Fruit fly (Drosophila melanogaster) whole organism, embryonic: ENCODE results near the gene CG2931.

Experiments used
- Ada2b ChIP-seq: fragments of 200-800 bp; sonication (Bioruptor generic); IDR thresholded peaks from 2 replicates; pipeline ENCODE4 v1.3.6; 2022; ENCODE audit warnings: missing biosample characterization, missing genetic modification characterization
- Bdp1 ChIP-seq: fragments of 200-800 bp; sonication (Bioruptor generic); optimal IDR thresholded peaks from 3 replicates; lab custom pipeline; 2016; ENCODE audit warnings: missing biosample characterization, missing genetic modification characterization
- CG10209 ChIP-seq: fragments of 200-800 bp; sonication (Bioruptor generic); optimal IDR thresholded peaks from 3 replicates; lab custom pipeline; 2017; ENCODE audit warnings: missing biosample characterization, mild to moderate bottlenecking, missing genetic modification characterization, missing genetic modification reagents
- CG10959 ChIP-seq: fragments of 200-800 bp; sonication (Bioruptor generic); IDR thresholded peaks from 2 replicates; pipeline ENCODE4 v1.3.6; 2022; ENCODE audit warnings: missing biosample characterization, missing genetic modification characterization
- CG11085 ChIP-seq: fragments of 200-800 bp; sonication (Bioruptor generic); IDR thresholded peaks from 2 replicates; pipeline ENCODE4 v1.3.6; 2022; ENCODE audit warnings: missing biosample characterization, missing genetic modification characterization
- CG13287 ChIP-seq: fragments of 200-800 bp; sonication (Bioruptor generic); IDR thresholded peaks from 2 replicates; pipeline ENCODE4 v1.3.6; 2022; ENCODE audit warnings: missing biosample characterization, missing genetic modification characterization; ENCODE audit not compliant: partially characterized antibody
- CG14710 ChIP-seq: fragments of 200-800 bp; sonication (Bioruptor generic); optimal IDR thresholded peaks from 3 replicates; lab custom pipeline; 2019; ENCODE audit warnings: missing biosample characterization, mild to moderate bottlenecking, missing genetic modification characterization, moderate library complexity
- CG15011 ChIP-seq: fragments of 200-800 bp; sonication (Bioruptor generic); optimal IDR thresholded peaks from 3 replicates; lab custom pipeline; 2018; ENCODE audit warnings: missing biosample characterization, mild to moderate bottlenecking, missing genetic modification characterization
- CG1603 ChIP-seq: fragments of 200-800 bp; sonication (Bioruptor generic); optimal IDR thresholded peaks from 2 replicates; lab custom pipeline; 2019; ENCODE audit warnings: missing biosample characterization, mild to moderate bottlenecking, missing genetic modification characterization, moderate library complexity
- CG17612 ChIP-seq: fragments of 200-800 bp; sonication (Bioruptor generic); IDR thresholded peaks from 2 replicates; pipeline ENCODE4 v1.3.6; 2022; ENCODE audit warnings: missing biosample characterization, missing genetic modification characterization
- CG2199 ChIP-seq: fragments of 200-800 bp; sonication (Bioruptor generic); IDR thresholded peaks from 3 replicates; pipeline ENCODE4 v1.3.6; 2022; ENCODE audit warnings: missing biosample characterization, missing genetic modification characterization
- CG2712 ChIP-seq: fragments of 200-800 bp; optimal IDR thresholded peaks from 3 replicates; lab custom pipeline; 2019; ENCODE audit warnings: missing biosample characterization, mild to moderate bottlenecking, missing genetic modification characterization, moderate library complexity
- CG30020 ChIP-seq: fragments of 200-800 bp; optimal IDR thresholded peaks from 2 replicates; lab custom pipeline; 2019; ENCODE audit warnings: missing biosample characterization, mild to moderate bottlenecking, missing genetic modification characterization, moderate library complexity
- CG30431 ChIP-seq: fragments of 200-800 bp; sonication (Bioruptor generic); optimal IDR thresholded peaks from 2 replicates; lab custom pipeline; 2017; ENCODE audit warnings: missing biosample characterization, missing genetic modification characterization
- CG3065 ChIP-seq: fragments of 200-800 bp; sonication (Bioruptor generic); optimal IDR thresholded peaks from 2 replicates; lab custom pipeline; 2016; ENCODE audit warnings: missing biosample characterization, missing genetic modification characterization
- CG3163 ChIP-seq: fragments of 200-800 bp; sonication (Bioruptor generic); optimal IDR thresholded peaks from 3 replicates; lab custom pipeline; 2016; ENCODE audit warnings: missing biosample characterization, missing genetic modification characterization
- CG3995 ChIP-seq: fragments of 200-800 bp; sonication (Bioruptor generic); optimal IDR thresholded peaks from 3 replicates; lab custom pipeline; 2016; ENCODE audit warnings: missing biosample characterization, missing genetic modification characterization
- CG4328 ChIP-seq: fragments of 200-800 bp; sonication (Bioruptor generic); optimal IDR thresholded peaks from 3 replicates; lab custom pipeline; 2017; ENCODE audit warnings: missing biosample characterization, missing genetic modification reagents, missing genetic modification characterization
- CG4424 ChIP-seq: fragments of 200-800 bp; sonication (Bioruptor generic); optimal IDR thresholded peaks from 3 replicates; lab custom pipeline; 2016; ENCODE audit warnings: missing biosample characterization, missing genetic modification characterization
- CG4854 ChIP-seq: fragments of 200-800 bp; sonication (Bioruptor generic); optimal IDR thresholded peaks from 2 replicates; lab custom pipeline; 2016; ENCODE audit warnings: missing biosample characterization, missing genetic modification characterization, inconsistent platforms
- CG5180 ChIP-seq: fragments of 200-800 bp; sonication (Bioruptor generic); optimal IDR thresholded peaks from 3 replicates; lab custom pipeline; 2017; ENCODE audit warnings: missing biosample characterization, missing genetic modification characterization, mild to moderate bottlenecking, moderate library complexity, missing genetic modification reagents
- CG6854 ChIP-seq: fragments of 200-800 bp; sonication (Bioruptor generic); optimal IDR thresholded peaks from 3 replicates; lab custom pipeline; 2017; ENCODE audit warnings: missing biosample characterization, mild to moderate bottlenecking, missing genetic modification characterization
- CG7839 ChIP-seq: fragments of 200-800 bp; sonication (Bioruptor generic); optimal IDR thresholded peaks from 3 replicates; lab custom pipeline; 2018; ENCODE audit warnings: missing biosample characterization, mild to moderate bottlenecking, missing genetic modification characterization, moderate library complexity
- CG8359 ChIP-seq: fragments of 200-800 bp; sonication (Bioruptor generic); optimal IDR thresholded peaks from 2 replicates; lab custom pipeline; 2017; ENCODE audit warnings: missing biosample characterization, mild to moderate bottlenecking, missing genetic modification characterization, borderline replicate concordance
- Doc3 ChIP-seq: fragments of 200-800 bp; sonication (Bioruptor generic); IDR thresholded peaks from 3 replicates; pipeline ENCODE4 v1.3.6; 2022; ENCODE audit warnings: missing biosample characterization, missing genetic modification characterization; ENCODE audit not compliant: partially characterized antibody
- Dref ChIP-seq: fragments of 200-800 bp; sonication (Bioruptor generic); IDR thresholded peaks from 2 replicates; pipeline ENCODE4 v1.3.6; 2022; ENCODE audit warnings: missing biosample characterization, missing genetic modification characterization
- HLH4C ChIP-seq: fragments of 200-800 bp; sonication (Bioruptor generic); IDR thresholded peaks from 3 replicates; pipeline ENCODE4 v1.3.6; 2022; ENCODE audit warnings: missing biosample characterization, missing genetic modification characterization; ENCODE audit not compliant: partially characterized antibody
- HmgD ChIP-seq: fragments of 200-800 bp; sonication (Bioruptor generic); optimal IDR thresholded peaks from 3 replicates; lab custom pipeline; 2016; ENCODE audit warnings: missing biosample characterization, missing genetic modification characterization
- Hmr ChIP-seq: fragments of 200-800 bp; sonication (Bioruptor generic); optimal IDR thresholded peaks from 3 replicates; lab custom pipeline; 2017; ENCODE audit warnings: mild to moderate bottlenecking, missing biosample characterization, missing genetic modification reagents, missing genetic modification characterization
- Hr78 ChIP-seq, 2 experiments: fragments of 200-800 bp in 1 of 2; fragments of >200 bp in 1 of 2; sonication (Bioruptor generic) in 1 of 2; optimal IDR thresholded peaks; 2 replicates each; lab custom pipeline; 2017 to 2019; ENCODE audit warnings: missing biosample characterization in 2 of 2, missing genetic modification characterization in 2 of 2, mild to moderate bottlenecking in 1 of 2, moderate library complexity in 1 of 2
- Meics ChIP-seq: fragments of 200-800 bp; sonication (Bioruptor generic); optimal IDR thresholded peaks from 2 replicates; lab custom pipeline; 2017; ENCODE audit warnings: missing biosample characterization, mild to moderate bottlenecking, missing genetic modification characterization
- al ChIP-seq: fragments of 200-800 bp; sonication (Bioruptor generic); IDR thresholded peaks from 2 replicates; pipeline ENCODE4 v1.3.6; 2022; ENCODE audit warnings: missing biosample characterization, missing genetic modification characterization
- amos ChIP-seq: fragments of 200-800 bp; sonication (Bioruptor generic); IDR thresholded peaks from 2 replicates; pipeline ENCODE4 v1.3.6; 2022; ENCODE audit warnings: missing biosample characterization, missing genetic modification characterization; ENCODE audit not compliant: partially characterized antibody
- cas ChIP-seq: fragments of 200-800 bp; sonication (Bioruptor generic); IDR thresholded peaks from 2 replicates; pipeline ENCODE4 v1.3.6; 2022; ENCODE audit warnings: missing biosample characterization, missing genetic modification characterization
- eve ChIP-seq, 2 experiments: fragments of >200 bp; optimal IDR thresholded peaks; 2 replicates each; lab custom pipeline; 2017; ENCODE audit warnings: missing biosample characterization in 2 of 2, missing genetic modification characterization in 2 of 2
- fd102C ChIP-seq: fragments of 200-800 bp; sonication (Bioruptor generic); optimal IDR thresholded peaks from 2 replicates; lab custom pipeline; 2018; ENCODE audit warnings: missing biosample characterization, mild to moderate bottlenecking, missing genetic modification characterization, moderate library complexity
- fd96Cb ChIP-seq: fragments of 200-800 bp; sonication (Bioruptor generic); optimal IDR thresholded peaks from 2 replicates; lab custom pipeline; 2018; ENCODE audit warnings: missing biosample characterization, mild to moderate bottlenecking, missing genetic modification characterization, moderate library complexity
- hbn ChIP-seq: fragments of 200-800 bp; sonication (Bioruptor generic); IDR thresholded peaks from 2 replicates; pipeline ENCODE4 v1.3.6; 2022; ENCODE audit warnings: missing biosample characterization, missing genetic modification characterization; ENCODE audit not compliant: partially characterized antibody
- hkb ChIP-seq, 2 experiments: fragments of 200-800 bp in 1 of 2; fragments of >200 bp in 1 of 2; sonication (Bioruptor generic) in 1 of 2; IDR thresholded peaks in 1 of 2; optimal IDR thresholded peaks in 1 of 2; 2 replicates each; pipeline versions ENCODE4 v1.3.6 to Lab custom; 2017 to 2022; ENCODE audit warnings: missing biosample characterization in 1 of 2, missing genetic modification characterization in 1 of 2
- jing ChIP-seq: fragments of 200-800 bp; sonication (Bioruptor generic); optimal IDR thresholded peaks from 2 replicates; lab custom pipeline; 2018; ENCODE audit warnings: missing biosample characterization, mild to moderate bottlenecking, missing genetic modification characterization
- kah ChIP-seq: fragments of 200-800 bp; sonication (Bioruptor generic); optimal IDR thresholded peaks from 2 replicates; lab custom pipeline; 2018; ENCODE audit warnings: missing biosample characterization, mild to moderate bottlenecking, missing genetic modification characterization
- lola ChIP-seq, 3 experiments: fragments of >200 bp in 2 of 3; fragments of 200-800 bp in 1 of 3; sonication (Bioruptor generic) in 1 of 3; optimal IDR thresholded peaks; 2 replicates each; lab custom pipeline; 2017 to 2019; ENCODE audit warnings: missing biosample characterization in 3 of 3, missing genetic modification characterization in 3 of 3, mild to moderate bottlenecking in 1 of 3, moderate library complexity in 1 of 3
- pan ChIP-seq, 4 experiments: fragments of >200 bp in 3 of 4; fragments of 200-800 bp in 1 of 4; sonication (Bioruptor generic) in 1 of 4; optimal IDR thresholded peaks in 3 of 4; IDR thresholded peaks in 1 of 4; 2 replicates each; pipeline versions ENCODE4 v1.3.6 to Lab custom; 2017 to 2022; ENCODE audit warnings: missing biosample characterization in 2 of 4, missing genetic modification characterization in 2 of 4, mixed read lengths in 1 of 4
- tll ChIP-seq, 2 experiments: fragments of 200-800 bp in 1 of 2; fragments of >200 bp in 1 of 2; sonication (Bioruptor generic) in 1 of 2; optimal IDR thresholded peaks; 2 replicates each; lab custom pipeline; 2017 to 2019; ENCODE audit warnings: missing biosample characterization in 2 of 2, missing genetic modification characterization in 2 of 2, mild to moderate bottlenecking in 1 of 2, moderate library complexity in 1 of 2
- wdn ChIP-seq: fragments of 200-800 bp; sonication (Bioruptor generic); IDR thresholded peaks from 2 replicates; pipeline ENCODE4 v1.3.6; 2022; ENCODE audit warnings: missing biosample characterization, missing genetic modification characterization
- wor ChIP-seq: fragments of 200-800 bp; sonication (Bioruptor generic); IDR thresholded peaks from 2 replicates; pipeline ENCODE4 v1.3.6; 2022; ENCODE audit warnings: missing biosample characterization, missing genetic modification characterization

The CG2931 gene

DNA sequence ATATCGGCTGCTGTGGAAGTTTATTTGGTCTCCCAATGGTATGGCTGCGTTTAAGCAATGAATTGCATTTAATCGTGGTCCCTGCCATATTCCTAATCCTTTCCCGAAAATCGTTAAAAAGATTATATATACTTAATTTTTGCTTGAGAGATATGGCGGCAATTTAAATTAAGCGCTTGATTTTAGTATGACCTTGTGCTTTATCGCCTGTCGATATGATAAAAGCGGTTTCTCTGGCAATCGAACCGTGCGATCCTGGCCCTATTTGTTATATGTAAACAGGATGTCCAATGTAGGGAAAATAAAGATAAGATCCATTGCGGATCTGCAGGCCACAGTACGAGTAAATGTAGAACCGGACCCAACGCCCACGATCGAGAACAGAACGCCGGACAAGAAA lies 13.6 kb downstream of the CG2931 start, which contains the start of gene Snm1 (continued):
- no peak for TF ChIP-seq CG17612 (GFP tag; lab: Robert Waterston, UW)
- 0 out of 3 replicates have a peak, but pooled peaks have one; percentile 11 for TF ChIP-seq Doc3 (GFP tag; lab: Robert Waterston, UW)
- TF ChIP-seq, all 482 proteins: peak for 14

DNA sequence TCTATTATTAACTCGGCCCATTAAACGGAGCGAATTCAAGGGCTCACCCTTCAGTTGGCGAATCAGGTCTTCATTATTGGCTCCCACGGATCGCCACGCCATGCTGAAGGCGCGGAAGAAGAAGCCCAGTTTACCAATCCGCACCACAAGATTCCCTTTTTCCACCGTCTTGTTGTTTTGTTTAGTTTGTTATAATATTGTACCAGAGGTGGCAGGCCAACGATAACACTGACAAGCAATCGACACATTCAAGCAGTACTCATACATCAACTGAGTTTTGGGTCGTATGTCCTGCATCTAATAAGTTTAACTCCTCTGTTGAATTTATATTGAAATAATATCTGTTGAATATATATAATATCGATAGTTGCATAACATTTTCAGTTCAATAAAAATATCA lies 14.3 kb downstream of the CG2931 start, which contains the start of gene Pcmt:
Gene Pcmt, minus strand, starts transcription at position 235 of the 400 bp plus-strand sequence.
- no peak for TF ChIP-seq CG10959
- TF ChIP-seq CG1603 (tag; lab: Kevin White, UChicago), result peak; percentile 50
- TF ChIP-seq CG5180, result no peak
- TF ChIP-seq CG2712 (tag; lab: Kevin White, UChicago), result no peak
- no peak for TF ChIP-seq HmgD (GFP tag; lab: Kevin White, UChicago)
- 0 out of 3 replicates have a peak, but pooled peaks have one; percentile 22 for TF ChIP-seq CG2199
- TF ChIP-seq CG4854 (GFP tag; lab: Kevin White, UChicago), result no peak
- no peak for TF ChIP-seq fd102C (GFP tag; lab: Kevin White, UChicago)
- no peak for TF ChIP-seq CG7839 (tag; lab: Kevin White, UChicago)
- no peak; the same call in 1 of the 2 replicates for TF ChIP-seq hbn (GFP tag; lab: Robert Waterston, UW)
- TF ChIP-seq cas (GFP tag; lab: Robert Waterston, UW), result no peak
- TF ChIP-seq Ada2b (GFP tag; lab: Robert Waterston, UW), result no peak
- TF ChIP-seq CG6854 (GFP tag; lab: Kevin White, UChicago), result no peak
- no peak for TF ChIP-seq CG11085 (GFP tag; lab: Robert Waterston, UW)
- no peak for TF ChIP-seq Hr78 (GFP tag; optimal IDR thresholded peaks at IDR 0.05; lab: Kevin White, UChicago)
- no peak for TF ChIP-seq CG15011 (GFP tag; lab: Kevin White, UChicago)
- TF ChIP-seq CG3163, result no peak
- TF ChIP-seq CG4424 (GFP tag; lab: Kevin White, UChicago), result no peak
- peak; percentile 22 for TF ChIP-seq CG30020
- TF ChIP-seq Meics (GFP tag; lab: Kevin White, UChicago), result no peak
- TF ChIP-seq wor (GFP tag; lab: Robert Waterston, UW), result no peak
- TF ChIP-seq Bdp1 (GFP tag; lab: Kevin White, UChicago), result no peak
- no peak for TF ChIP-seq wdn (GFP tag; lab: Robert Waterston, UW)
- no peak for TF ChIP-seq CG14710 (tag; lab: Kevin White, UChicago)
- no peak for TF ChIP-seq kah
- no peak for TF ChIP-seq CG8359 (GFP tag; lab: Kevin White, UChicago)
- no peak for TF ChIP-seq eve (GFP tag; optimal IDR thresholded peaks at IDR 0.05; lab: Kevin White, UChicago)
- TF ChIP-seq HLH4C (GFP tag; lab: Robert Waterston, UW), result no peak; the same call in 2 of the 3 replicates
- TF ChIP-seq CG10209 (GFP tag; lab: Kevin White, UChicago), result no peak
- TF ChIP-seq tll (GFP tag; optimal IDR thresholded peaks at IDR 0.05; lab: Kevin White, UChicago), result no peak
- no peak for TF ChIP-seq al (GFP tag; lab: Robert Waterston, UW)
- no peak for TF ChIP-seq jing (GFP tag; lab: Kevin White, UChicago)
- no peak for TF ChIP-seq lola (GFP tag; optimal IDR thresholded peaks at IDR 0.05; lab: Kevin White, UChicago)
- no peak for TF ChIP-seq CG3995 (GFP tag; lab: Kevin White, UChicago)
- no peak for TF ChIP-seq hkb (optimal IDR thresholded peaks at IDR 0.05; lab: Kevin White, UChicago)
- no peak for TF ChIP-seq hkb (GFP tag; IDR thresholded peaks at IDR 0.05; lab: Robert Waterston, UW)
- TF ChIP-seq pan (optimal IDR thresholded peaks at IDR 0.05; lab: Kevin White, UChicago), result no peak
- TF ChIP-seq pan (GFP tag; optimal IDR thresholded peaks at IDR 0.05 in 1 of 2, IDR thresholded peaks at IDR 0.05 in 1 of 2), result no peak
- TF ChIP-seq fd96Cb (tag; lab: Kevin White, UChicago), result no peak
- no peak for TF ChIP-seq CG4328 (GFP tag; lab: Kevin White, UChicago)
- TF ChIP-seq CG3065, result no peak
- peak; percentile 37 for TF ChIP-seq amos (GFP tag; lab: Robert Waterston, UW)
- TF ChIP-seq CG30431, result no peak
- TF ChIP-seq CG13287 (GFP tag; lab: Robert Waterston, UW), result peak; percentile 25; the same call in 1 of the 2 replicates
- TF ChIP-seq Dref, result peak; percentile 69
- no peak for TF ChIP-seq Hmr (GFP tag; lab: Kevin White, UChicago)
